1 fruit fly cellular context compared by ENCODE assay signal in genomic region chr3L:3903301-3903700, dm6.
A peak's percentile ranks its signal among the peaks of the same experiment; 100 is the strongest.
TF ChIP-seq lines count a peak whose summit lies in the region.

Sc2 (plus strand) TSS chr3L:3903492.

TF ChIP-seq in whole organism, embryonic, 481 proteins besides CTCF, POLR2A, EP300 and RAD21 (continued from another document):
- TF ChIP-seq Sry-δ (GFP tag; optimal IDR thresholded peaks at IDR 0.05; lab: Kevin White, UChicago), result no peak
- no peak for TF ChIP-seq pfk (GFP tag; optimal IDR thresholded peaks at IDR 0.05; lab: Kevin White, UChicago)
- no peak for TF ChIP-seq CG1529 (GFP tag; optimal IDR thresholded peaks at IDR 0.05; lab: Kevin White, UChicago)
- 0 out of 3 replicates have a peak, but pooled peaks have one; percentile 4 for TF ChIP-seq CG7357 (GFP tag; IDR thresholded peaks at IDR 0.05; lab: Robert Waterston, UW)
- TF ChIP-seq ab (GFP tag; optimal IDR thresholded peaks at IDR 0.05; lab: Kevin White, UChicago), result no peak
- TF ChIP-seq CG6254 (GFP tag; optimal IDR thresholded peaks at IDR 0.05; lab: Kevin White, UChicago), result no peak
- no peak for TF ChIP-seq CG30431 (GFP tag; optimal IDR thresholded peaks at IDR 0.05; lab: Kevin White, UChicago)
- peak; percentile 53; the same call in 1 of the 2 replicates for TF ChIP-seq bbx (GFP tag; IDR thresholded peaks at IDR 0.05; lab: Robert Waterston, UW; ENCODE audit: partially characterized antibody)
- peak; percentile 62 for TF ChIP-seq Jarid2 (GFP tag; optimal IDR thresholded peaks at IDR 0.05; lab: Kevin White, UChicago)
- no peak for TF ChIP-seq CG31441 (GFP tag; IDR thresholded peaks at IDR 0.05; lab: Robert Waterston, UW)
- no peak for TF ChIP-seq Ada2b (GFP tag; IDR thresholded peaks at IDR 0.05; lab: Robert Waterston, UW)
- TF ChIP-seq btn (GFP tag; optimal IDR thresholded peaks at IDR 0.05; lab: Kevin White, UChicago), result no peak
- no peak for TF ChIP-seq CG10147 (GFP tag; optimal IDR thresholded peaks at IDR 0.05; lab: Kevin White, UChicago)
- TF ChIP-seq Bteb2 (GFP tag; optimal IDR thresholded peaks at IDR 0.05; lab: Kevin White, UChicago), result no peak
- TF ChIP-seq CG13123 (GFP tag; optimal IDR thresholded peaks at IDR 0.05; lab: Kevin White, UChicago), result no peak
